Worm (Caenorhabditis elegans) whole organism, L4 larva: ENCODE data around the gene srw-71.

Experiments used
- ama-1 ChIP-seq: fragments of 150-350 bp; optimal IDR thresholded peaks from 2 replicates; lab custom pipeline; 2014; ENCODE audit warnings: inconsistent platforms, mixed read lengths
- arid-1 ChIP-seq: fragments of 200-800 bp; sonication (Bioruptor generic); conservative IDR thresholded peaks from 2 replicates; pipeline ENCODE4 v1.3.6; 2022; ENCODE audit warnings: missing genetic modification reagents, missing genetic modification characterization, missing compliant biosample characterization
- ceh-82 ChIP-seq: sonication (generic microtip); optimal IDR thresholded peaks from 2 replicates; lab custom pipeline; 2017; ENCODE audit warnings: missing biosample characterization, missing genetic modification characterization
- spr-3 ChIP-seq: fragments of 200-800 bp; sonication (Bioruptor generic); optimal IDR thresholded peaks from 2 replicates; lab custom pipeline; 2018; ENCODE audit warnings: mild to moderate bottlenecking, missing genetic modification characterization, missing compliant biosample characterization
- unc-39 ChIP-seq: sonication (generic microtip); optimal IDR thresholded peaks from 2 replicates; lab custom pipeline; 2017; ENCODE audit warnings: missing biosample characterization, missing genetic modification characterization

- TF ChIP-seq unc-39 (tag; lab: Kevin White, UChicago), result no peak
- TF ChIP-seq ama-1 (lab: Kevin White, UChicago), result no peak
- TF ChIP-seq ceh-82 (tag; lab: Kevin White, UChicago), result no peak
- no peak for TF ChIP-seq arid-1 (GFP tag; lab: Robert Waterston, UW)
- TF ChIP-seq spr-3 (GFP tag; lab: Kevin White, UChicago), result no peak
Observed at ce11 chrV:7386052-7386573, 44.8 kb downstream of the srw-71 start, which contains the start of gene srp-6.
